Fruit fly (Drosophila melanogaster) ovary, adult (tissue): Measurements from ENCODE around the gene CG14966.

ENCODE experiments used
- CG17801 ChIP-seq: fragments of 200-800 bp; optimal IDR thresholded peaks from 2 replicates; lab custom pipeline; 2019; ENCODE audit warnings: missing biosample characterization, mild to moderate bottlenecking, missing genetic modification characterization, moderate library complexity; ENCODE audit not compliant: partially characterized antibody

The CG14966 gene

dm6 chr3L:3150376-3150775 is 47.1 kb downstream of the CG14966 start:
- no peak for TF ChIP-seq CG17801 (GFP tag; lab: Kevin White, UChicago)

- TF ChIP-seq CG17801 (GFP tag; lab: Kevin White, UChicago), result no peak
Observed at dm6 chr3L:3149060-3149872, 48.2 kb downstream of the CG14966 start.

- TF ChIP-seq CG17801 (GFP tag; lab: Kevin White, UChicago), result peak; percentile 7
Observed at dm6 chr3L:3148125-3149059, 49.0 kb downstream of the CG14966 start, which contains the start of the genes Usp5 and BtbVII. Gene Usp5, minus strand, starts transcription at chr3L:3148358. Gene BtbVII, plus strand, starts transcription at chr3L:3148646.
